Fruit fly (Drosophila melanogaster): ENCODE data around the gene CG18081.

DNA sequence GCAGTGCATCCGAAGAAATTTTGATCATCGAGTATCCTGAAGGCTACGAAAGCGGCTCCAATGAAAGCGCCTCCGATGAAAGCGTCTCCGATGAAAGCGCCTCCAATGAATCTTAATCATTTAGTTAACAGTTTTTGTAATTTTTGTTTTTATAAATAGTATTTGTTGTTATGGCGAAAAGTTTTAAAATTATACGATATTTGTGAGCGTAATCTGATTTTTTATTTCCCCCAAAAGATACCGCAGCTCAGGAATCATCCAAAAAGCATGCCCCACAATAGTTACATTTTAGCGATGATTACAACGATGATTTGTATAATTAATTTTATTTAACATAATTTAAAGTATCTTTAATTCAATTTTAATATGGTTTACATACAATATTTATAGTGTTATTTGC lies 25.4 kb downstream of the CG18081 start:
- TF ChIP-seq CG10348 (GFP tag; IDR thresholded peaks at IDR 0.05) (no peak), CG32121 (GFP tag; IDR thresholded peaks at IDR 0.05) (no peak), rn (GFP tag; IDR thresholded peaks at IDR 0.05) (no peak), CG4496 (GFP tag; IDR thresholded peaks at IDR 0.05) (no peak), CG17806 (tag; optimal IDR thresholded peaks at IDR 0.05) (no peak), EcR (GFP tag; optimal IDR thresholded peaks at IDR 0.05) (no peak), CG9948 (tag; optimal IDR thresholded peaks at IDR 0.05) (no peak), CG34367 (tag; optimal IDR thresholded peaks at IDR 0.05) (no peak)

Measured in whole organism, pupa.